Fruit fly (Drosophila melanogaster): ENCODE results near the gene Atac1.

The Atac1 gene

dm6 chr2L:6966309-6966708 lies 6.2 kb upstream of the Atac1 start (continued):
- TF ChIP-seq CG4854 (GFP tag; optimal IDR thresholded peaks at IDR 0.05) (no peak), CG31388 (GFP tag; optimal IDR thresholded peaks at IDR 0.05) (no peak), grn (GFP tag; optimal IDR thresholded peaks at IDR 0.05) (no peak), CG16779 (GFP tag; IDR thresholded peaks at IDR 0.05) (no peak), Hmr (GFP tag; optimal IDR thresholded peaks at IDR 0.05) (no peak), otp (GFP tag; IDR thresholded peaks at IDR 0.05) (no peak), CG10565 (GFP tag; optimal IDR thresholded peaks at IDR 0.05) (no peak), CG12236 (GFP tag; optimal IDR thresholded peaks at IDR 0.05) (no peak), Hr51 (GFP tag; optimal IDR thresholded peaks at IDR 0.05) (no peak), Optix (GFP tag; IDR thresholded peaks at IDR 0.05) (no peak), CG9876 (GFP tag; optimal IDR thresholded peaks at IDR 0.05) (no peak), CG6654 (GFP tag; optimal IDR thresholded peaks at IDR 0.05) (no peak), corto (GFP tag; optimal IDR thresholded peaks at IDR 0.05) (no peak), psq (GFP tag; optimal IDR thresholded peaks at IDR 0.05) (no peak), fu2 (GFP tag; optimal IDR thresholded peaks at IDR 0.05) (no peak), CG13296 (GFP tag; optimal IDR thresholded peaks at IDR 0.05) (peak; percentile 9), bigmax (GFP tag; optimal IDR thresholded peaks at IDR 0.05) (peak; percentile 97), CG8944 (GFP tag; optimal IDR thresholded peaks at IDR 0.05) (no peak), zfh2 (GFP tag; optimal IDR thresholded peaks at IDR 0.05) (no peak), CG9797 (GFP tag; optimal IDR thresholded peaks at IDR 0.05) (no peak), ap (GFP tag; IDR thresholded peaks at IDR 0.05) (no peak), CG9437 (GFP tag; optimal IDR thresholded peaks at IDR 0.05) (no peak), CG12391 (tag; optimal IDR thresholded peaks at IDR 0.05) (no peak), NC2β (GFP tag; optimal IDR thresholded peaks at IDR 0.05) (no peak), aop (GFP tag; IDR thresholded peaks at IDR 0.05) (no peak), Dip3 (GFP tag; optimal IDR thresholded peaks at IDR 0.05) (no peak), CG16863 (GFP tag; optimal IDR thresholded peaks at IDR 0.05) (no peak), inv (GFP tag; IDR thresholded peaks at IDR 0.05; ENCODE audit: partially characterized antibody) (no peak), ash1 (GFP tag; optimal IDR thresholded peaks at IDR 0.05) (no peak), Eip74EF (GFP tag; optimal IDR thresholded peaks at IDR 0.05) (no peak), p53 (GFP tag; optimal IDR thresholded peaks at IDR 0.05) (no peak), Jarid2 (GFP tag; optimal IDR thresholded peaks at IDR 0.05) (no peak), dpn (GFP tag; optimal IDR thresholded peaks at IDR 0.05) (no peak), CG16815 (GFP tag; optimal IDR thresholded peaks at IDR 0.05) (no peak), CG34224 (GFP tag; IDR thresholded peaks at IDR 0.05; ENCODE audit: partially characterized antibody) (peak; percentile 26; the same call in 1 of the 3 replicates), her (GFP tag; optimal IDR thresholded peaks at IDR 0.05) (no peak), CG11560 (tag; IDR thresholded peaks at IDR 0.05) (no peak), CG17186 (GFP tag; optimal IDR thresholded peaks at IDR 0.05) (no peak), CG6175 (GFP tag; IDR thresholded peaks at IDR 0.05) (no peak), Xbp1 (GFP tag; optimal IDR thresholded peaks at IDR 0.05) (no peak), CG34376 (GFP tag; optimal IDR thresholded peaks at IDR 0.05) (peak; percentile 9), unpg (GFP tag; optimal IDR thresholded peaks at IDR 0.05) (no peak), HLH3B (GFP tag; IDR thresholded peaks at IDR 0.05) (no peak), CG9215 (GFP tag; IDR thresholded peaks at IDR 0.05) (no peak), HmgZ (tag; optimal IDR thresholded peaks at IDR 0.05) (no peak), Dref (GFP tag; IDR thresholded peaks at IDR 0.05) (no peak), Dfd (GFP tag; optimal IDR thresholded peaks at IDR 0.05) (no peak), B-H2 (GFP tag; optimal IDR thresholded peaks at IDR 0.05) (no peak), Opbp (GFP tag; IDR thresholded peaks at IDR 0.05; ENCODE audit: partially characterized antibody) (no peak), so (GFP tag; IDR thresholded peaks at IDR 0.05) (no peak), CG3995 (GFP tag; optimal IDR thresholded peaks at IDR 0.05) (no peak), Awh (GFP tag; IDR thresholded peaks at IDR 0.05) (no peak)
